Fruit fly (Drosophila melanogaster) whole organism, prepupa: ENCODE data around the gene sinu.

Source experiments
- CG3919 ChIP-seq: fragments of 200-800 bp; sonication (Bioruptor generic); optimal IDR thresholded peaks from 3 replicates; lab custom pipeline; 2016; ENCODE audit warnings: missing biosample characterization, missing genetic modification characterization
- Gug ChIP-seq: fragments of 200-800 bp; sonication (Bioruptor generic); IDR thresholded peaks from 2 replicates; pipeline ENCODE4 v1.3.6; 2022; ENCODE audit warnings: missing biosample characterization, missing genetic modification characterization
- Hr39 ChIP-seq: fragments of 200-800 bp; sonication (Bioruptor generic); optimal IDR thresholded peaks from 2 replicates; lab custom pipeline; 2016; ENCODE audit warnings: missing biosample characterization, missing genetic modification characterization
- Met ChIP-seq: fragments of 200-800 bp; sonication (Bioruptor generic); optimal IDR thresholded peaks from 3 replicates; lab custom pipeline; 2016; ENCODE audit warnings: missing biosample characterization, missing genetic modification characterization
- ss ChIP-seq, 2 experiments: fragments of 200-800 bp; sonication (Bioruptor generic); optimal IDR thresholded peaks; 2 replicates in 1 of 2; 3 replicates in 1 of 2; lab custom pipeline; 2017 to 2018; ENCODE audit warnings: mild to moderate bottlenecking in 2 of 2, missing biosample characterization in 2 of 2, missing genetic modification characterization in 2 of 2, moderate library complexity in 1 of 2

dm6 chr3L:5583295-5583707 lies 21.9 kb upstream of the sinu start:
- TF ChIP-seq ss (GFP tag; optimal IDR thresholded peaks at IDR 0.05; lab: Kevin White, UChicago) (no peak), Hr39 (GFP tag; lab: Kevin White, UChicago) (peak; percentile 91), Gug (GFP tag; lab: Robert Waterston, UW) (peak; percentile 82), CG3919 (GFP tag; lab: Kevin White, UChicago) (no peak), Met (GFP tag; lab: Kevin White, UChicago) (no peak)
